Worm (Caenorhabditis elegans) whole organism, mixed stage, embryonic: ENCODE results near the gene C16E9.2.

Experiments
- M03D4.4 ChIP-seq: sonication (generic microtip); optimal IDR thresholded peaks from 2 replicates; lab custom pipeline; 2017; ENCODE audit warnings: mild to moderate bottlenecking, missing genetic modification characterization, missing compliant biosample characterization
- bed-3 ChIP-seq: fragments of 200-800 bp; sonication (Bioruptor generic); optimal IDR thresholded peaks from 3 replicates; lab custom pipeline; 2018; ENCODE audit warnings: mild to moderate bottlenecking, missing genetic modification characterization, moderate library complexity, missing compliant biosample characterization
- ceh-39 ChIP-seq: fragments of 150-350 bp; optimal IDR thresholded peaks from 2 replicates; lab custom pipeline; 2014; ENCODE audit warnings: missing biosample characterization, missing genetic modification characterization
- ceh-43 ChIP-seq: fragments of 200-800 bp; sonication (Bioruptor generic); optimal IDR thresholded peaks from 2 replicates; lab custom pipeline; 2018; ENCODE audit warnings: mild to moderate bottlenecking, missing genetic modification characterization, moderate library complexity, missing compliant biosample characterization
- ceh-83 ChIP-seq: fragments of 200-800 bp; sonication (Bioruptor generic); optimal IDR thresholded peaks from 2 replicates; lab custom pipeline; 2018; ENCODE audit warnings: mild to moderate bottlenecking, missing genetic modification characterization, missing compliant biosample characterization
- ces-1 ChIP-seq: fragments of 150-350 bp; optimal IDR thresholded peaks from 2 replicates; lab custom pipeline; 2014; ENCODE audit warnings: missing biosample characterization, missing genetic modification reagents, missing genetic modification characterization
- cnd-1 ChIP-seq: fragments of 200-800 bp; sonication (Bioruptor generic); optimal IDR thresholded peaks from 2 replicates; lab custom pipeline; 2018; ENCODE audit warnings: mild to moderate bottlenecking, missing genetic modification characterization, missing compliant biosample characterization
- elt-1 ChIP-seq: sonication (generic microtip); optimal IDR thresholded peaks from 2 replicates; lab custom pipeline; 2017; ENCODE audit warnings: missing genetic modification characterization, mild to moderate bottlenecking, missing compliant biosample characterization, antibody characterized with exemption, moderate library complexity, borderline replicate concordance; ENCODE audit not compliant: insufficient read depth
- flh-1 ChIP-seq: fragments of 200-800 bp; sonication (Bioruptor generic); optimal IDR thresholded peaks from 2 replicates; lab custom pipeline; 2018; ENCODE audit warnings: mild to moderate bottlenecking, missing genetic modification characterization, moderate library complexity, missing compliant biosample characterization
- ham-2 ChIP-seq: fragments of 200-800 bp; sonication (Bioruptor generic); optimal IDR thresholded peaks from 2 replicates; lab custom pipeline; 2018; ENCODE audit warnings: mild to moderate bottlenecking, missing genetic modification characterization, missing compliant biosample characterization
- hlh-1 ChIP-seq: fragments of 150-350 bp; optimal IDR thresholded peaks from 2 replicates; lab custom pipeline; 2014; ENCODE audit warnings: missing biosample characterization, missing genetic modification reagents, missing genetic modification characterization
- lin-13 ChIP-seq: fragments of 150-350 bp; optimal IDR thresholded peaks from 2 replicates; lab custom pipeline; 2014; ENCODE audit warnings: missing biosample characterization, missing genetic modification characterization
- lin-32 ChIP-seq: fragments of 200-800 bp; sonication (Bioruptor generic); optimal IDR thresholded peaks from 2 replicates; lab custom pipeline; 2018; ENCODE audit warnings: mild to moderate bottlenecking, missing genetic modification characterization, missing compliant biosample characterization
- mab-5 ChIP-seq: fragments of 150-350 bp; optimal IDR thresholded peaks from 2 replicates; lab custom pipeline; 2014; ENCODE audit warnings: missing biosample characterization, missing genetic modification characterization
- mep-1 ChIP-seq: fragments of 150-350 bp; optimal IDR thresholded peaks from 2 replicates; lab custom pipeline; 2017; ENCODE audit warnings: missing biosample characterization, missing genetic modification reagents, missing genetic modification characterization, inconsistent platforms
- mls-2 ChIP-seq: sonication (generic microtip); optimal IDR thresholded peaks from 2 replicates; lab custom pipeline; 2016; ENCODE audit warnings: mild to moderate bottlenecking, missing genetic modification characterization, moderate library complexity, missing compliant biosample characterization
- nhr-12 ChIP-seq: fragments of 150-350 bp; optimal IDR thresholded peaks from 2 replicates; lab custom pipeline; 2014; ENCODE audit warnings: missing biosample characterization, missing genetic modification characterization
- nhr-2 ChIP-seq: fragments of 150-350 bp; optimal IDR thresholded peaks from 2 replicates; lab custom pipeline; 2014; ENCODE audit warnings: missing biosample characterization, missing genetic modification characterization
- nhr-237 ChIP-seq: fragments of 150-350 bp; optimal IDR thresholded peaks from 2 replicates; lab custom pipeline; 2014; ENCODE audit warnings: missing biosample characterization, missing genetic modification characterization
- nhr-28 ChIP-seq: fragments of 150-350 bp; optimal IDR thresholded peaks from 2 replicates; lab custom pipeline; 2014; ENCODE audit warnings: missing biosample characterization, missing genetic modification characterization
- nhr-76 ChIP-seq: sonication (generic microtip); optimal IDR thresholded peaks from 2 replicates; lab custom pipeline; 2017; ENCODE audit warnings: missing biosample characterization, missing genetic modification characterization
- pha-4 ChIP-seq: fragments of 150-350 bp; optimal IDR thresholded peaks from 2 replicates; lab custom pipeline; 2018; ENCODE audit warnings: missing biosample characterization, missing genetic modification reagents, missing genetic modification characterization
- snpc-4 ChIP-seq: fragments of 150-350 bp; optimal IDR thresholded peaks from 2 replicates; lab custom pipeline; 2014; ENCODE audit warnings: missing biosample characterization, missing genetic modification characterization
- sptf-1 ChIP-seq: sonication (generic microtip); optimal IDR thresholded peaks from 2 replicates; lab custom pipeline; 2017; ENCODE audit warnings: mild to moderate bottlenecking, missing genetic modification characterization, moderate library complexity, missing compliant biosample characterization
- tbx-8 ChIP-seq: fragments of 200-800 bp; sonication (Bioruptor generic); optimal IDR thresholded peaks from 2 replicates; lab custom pipeline; 2018; ENCODE audit warnings: mild to moderate bottlenecking, missing genetic modification characterization, moderate library complexity, missing compliant biosample characterization
- unc-120 ChIP-seq: sonication (generic microtip); optimal IDR thresholded peaks from 2 replicates; lab custom pipeline; 2017; ENCODE audit warnings: missing genetic modification characterization, missing compliant biosample characterization; ENCODE audit not compliant: poor library complexity, severe bottlenecking
- unc-62 ChIP-seq: fragments of 150-350 bp; optimal IDR thresholded peaks from 2 replicates; lab custom pipeline; 2014; ENCODE audit warnings: missing biosample characterization, missing genetic modification reagents, missing genetic modification characterization
- zip-8 ChIP-seq: fragments of 150-350 bp; optimal IDR thresholded peaks from 2 replicates; lab custom pipeline; 2014; ENCODE audit warnings: missing biosample characterization, missing genetic modification characterization
- ztf-11 ChIP-seq: fragments of 150-350 bp; optimal IDR thresholded peaks from 2 replicates; lab custom pipeline; 2014; ENCODE audit warnings: missing biosample characterization, missing genetic modification characterization

Gene C16E9.2

DNA sequence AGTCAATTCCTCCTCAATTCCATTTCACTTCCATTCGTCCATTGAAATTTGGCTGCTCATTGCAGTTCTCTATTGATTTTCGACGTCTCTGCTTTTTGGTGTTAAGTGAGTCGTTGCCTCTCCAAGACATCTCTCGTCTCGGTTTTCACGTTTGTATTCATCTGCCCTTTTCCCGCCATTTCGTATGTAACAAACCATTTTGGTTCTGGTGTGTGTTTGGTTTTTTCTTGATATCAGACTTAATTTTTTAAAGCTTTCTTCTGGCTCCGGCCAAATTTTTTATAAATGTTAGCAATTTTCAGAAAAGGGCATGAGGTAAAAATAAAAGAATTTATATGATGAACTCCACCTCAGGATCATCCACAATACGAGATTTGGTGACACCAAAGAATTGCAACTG, at the start of gene C16E9.2:
Gene C16E9.2, plus strand, starts transcription at position 301 of the 400 bp plus-strand sequence.
- TF ChIP-seq ces-1 (GFP tag; lab: Kevin White, UChicago) (no peak), mab-5 (tag; lab: Kevin White, UChicago) (no peak), tbx-8 (GFP tag; lab: Kevin White, UChicago) (no peak), unc-120 (tag; lab: Kevin White, UChicago) (no peak), mls-2 (no peak), lin-32 (GFP tag; lab: Kevin White, UChicago) (no peak), M03D4.4 (tag; lab: Kevin White, UChicago) (no peak), ceh-43 (GFP tag; lab: Kevin White, UChicago) (no peak), lin-13 (tag; lab: Kevin White, UChicago) (no peak), unc-62 (GFP tag; lab: Kevin White, UChicago) (no peak), nhr-237 (tag; lab: Kevin White, UChicago) (no peak), cnd-1 (tag; lab: Kevin White, UChicago) (no peak), ham-2 (GFP tag; lab: Kevin White, UChicago) (no peak), nhr-12 (tag; lab: Kevin White, UChicago) (no peak), ceh-83 (GFP tag; lab: Kevin White, UChicago) (no peak), zip-8 (tag; lab: Kevin White, UChicago) (no peak)
- TF ChIP-seq, all 35 proteins: peak for 0

ce11 chrX:6888208-6888607, 47.3 kb upstream of the C16E9.2 start:
- TF ChIP-seq cnd-1 (tag; lab: Kevin White, UChicago) (no peak), lin-32 (GFP tag; lab: Kevin White, UChicago) (no peak), elt-1 (tag; lab: Kevin White, UChicago) (no peak), snpc-4 (no peak), hlh-1 (tag; lab: Kevin White, UChicago) (no peak), tbx-8 (GFP tag; lab: Kevin White, UChicago) (no peak), nhr-2 (tag; lab: Kevin White, UChicago) (peak; percentile 71), flh-1 (GFP tag; lab: Kevin White, UChicago) (no peak), bed-3 (GFP tag; lab: Kevin White, UChicago) (no peak)

DNA sequence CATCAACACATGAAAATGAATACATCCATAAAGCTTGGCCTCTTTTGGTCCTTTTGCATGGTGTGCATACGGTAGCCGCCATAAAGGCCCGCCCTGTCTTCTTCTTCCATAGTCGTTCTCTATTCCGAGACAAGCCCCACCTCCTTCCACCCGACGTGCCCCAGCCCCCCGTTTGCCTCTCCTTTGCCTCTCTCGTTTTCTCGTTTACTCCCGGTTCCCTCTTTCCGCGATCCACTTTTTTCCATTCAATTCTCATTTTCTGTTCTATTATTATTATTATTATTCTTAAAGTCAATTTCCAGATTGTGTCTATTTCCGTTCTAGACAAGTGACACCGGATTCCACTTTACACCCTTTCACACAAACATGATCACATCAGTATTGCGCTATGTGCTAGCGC, 46.2 kb upstream of the C16E9.2 start, which contains the start of gene unc-6:
Gene unc-6, plus strand, starts transcription at position 301 of the 400 bp plus-strand sequence.
- no peak for TF ChIP-seq tbx-8 (GFP tag; lab: Kevin White, UChicago)
- TF ChIP-seq mep-1 (tag; lab: Kevin White, UChicago), result no peak
- TF ChIP-seq sptf-1 (tag; lab: Kevin White, UChicago), result no peak
- TF ChIP-seq lin-32 (GFP tag; lab: Kevin White, UChicago), result no peak
- no peak for TF ChIP-seq mls-2
- no peak for TF ChIP-seq hlh-1 (tag; lab: Kevin White, UChicago)
- no peak for TF ChIP-seq bed-3 (GFP tag; lab: Kevin White, UChicago)
- no peak for TF ChIP-seq nhr-28 (tag; lab: Kevin White, UChicago)
- no peak for TF ChIP-seq cnd-1 (tag; lab: Kevin White, UChicago)
- no peak for TF ChIP-seq nhr-237 (tag; lab: Kevin White, UChicago)
- no peak for TF ChIP-seq unc-120 (tag; lab: Kevin White, UChicago)
- no peak for TF ChIP-seq ceh-39 (tag; lab: Kevin White, UChicago)
- no peak for TF ChIP-seq ztf-11 (tag; lab: Kevin White, UChicago)
- TF ChIP-seq pha-4 (tag; lab: Kevin White, UChicago), result no peak
- TF ChIP-seq nhr-12 (tag; lab: Kevin White, UChicago), result no peak
- TF ChIP-seq zip-8 (tag; lab: Kevin White, UChicago), result no peak
- TF ChIP-seq ham-2 (GFP tag; lab: Kevin White, UChicago), result no peak

DNA sequence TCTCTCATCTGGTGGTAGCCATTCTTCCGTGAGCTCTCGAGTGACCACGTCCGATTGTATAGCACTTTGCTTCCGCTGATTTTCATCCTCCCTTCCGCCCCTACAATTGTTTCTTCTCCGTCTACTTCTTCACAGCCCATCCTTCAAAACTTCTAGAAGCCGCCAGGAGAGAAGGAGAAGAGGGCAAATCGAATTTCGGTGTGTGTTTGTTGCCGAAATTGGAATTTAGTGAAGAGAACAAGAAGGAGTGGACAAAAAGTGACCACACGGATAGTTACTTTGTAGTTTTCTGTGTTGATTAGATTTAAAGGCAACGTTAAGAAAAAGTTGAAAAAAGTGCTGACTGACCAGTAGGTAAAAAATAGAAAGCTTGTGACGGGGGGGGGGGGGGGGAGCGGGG, 42.5 kb upstream of the C16E9.2 start:
- no peak for TF ChIP-seq pha-4 (tag; lab: Kevin White, UChicago)
- TF ChIP-seq ces-1 (GFP tag; lab: Kevin White, UChicago), result peak; percentile 83
- no peak for TF ChIP-seq unc-62 (GFP tag; lab: Kevin White, UChicago)

DNA sequence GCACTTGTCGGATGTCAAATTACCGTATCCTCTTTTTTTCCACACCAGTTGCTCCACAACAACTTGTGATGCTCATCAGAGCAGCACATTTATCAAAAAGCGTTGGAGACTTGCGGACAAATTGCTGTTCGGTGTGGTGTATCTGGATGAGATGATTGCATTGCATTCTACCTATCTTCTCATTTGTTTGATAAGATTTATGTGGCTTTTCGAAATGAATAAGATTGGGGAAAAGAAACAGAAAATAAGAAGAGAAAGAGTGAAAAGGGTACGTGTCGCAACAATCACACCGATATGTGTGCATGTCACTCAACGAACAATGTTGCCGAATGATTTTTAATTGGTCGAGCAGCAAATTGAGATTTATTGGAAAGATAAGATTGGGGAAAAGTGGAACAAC, 41.4 kb upstream of the C16E9.2 start:
- peak; percentile 43 for TF ChIP-seq mab-5 (tag; lab: Kevin White, UChicago)
- TF ChIP-seq unc-120 (tag; lab: Kevin White, UChicago), result peak; percentile 56
- peak; percentile 95 for TF ChIP-seq unc-62 (GFP tag; lab: Kevin White, UChicago)
- TF ChIP-seq nhr-76 (tag; lab: Kevin White, UChicago), result no peak
